Fruit fly (Drosophila melanogaster): ENCODE measurements around the gene CG13297.

DNA sequence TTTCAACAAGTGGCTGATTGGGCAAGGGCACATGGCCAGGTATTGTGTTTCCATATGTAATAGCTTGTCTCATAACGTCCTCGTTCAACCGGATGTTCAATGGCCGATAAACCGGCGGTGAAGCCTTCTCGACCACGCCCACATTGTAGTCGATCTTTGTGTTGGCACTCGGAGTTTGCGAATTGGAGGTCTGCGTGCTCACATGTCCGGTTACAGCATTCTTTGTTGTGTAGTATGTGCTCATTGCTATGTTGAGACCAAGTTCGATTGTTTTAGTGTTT, 31.8 kb downstream of the CG13297 start:
- TF ChIP-seq br (GFP tag; optimal IDR thresholded peaks at IDR 0.05) (no peak), lola (GFP tag; optimal IDR thresholded peaks at IDR 0.05) (no peak), Hr78 (GFP tag; optimal IDR thresholded peaks at IDR 0.05) (no peak), dmrt93B (GFP tag; optimal IDR thresholded peaks at IDR 0.05) (no peak), brk (GFP tag; optimal IDR thresholded peaks at IDR 0.05) (no peak), GATAd (GFP tag; optimal IDR thresholded peaks at IDR 0.05) (no peak), jim (GFP tag; optimal IDR thresholded peaks at IDR 0.05) (no peak), CG9705 (GFP tag; optimal IDR thresholded peaks at IDR 0.05) (no peak), Myc (optimal IDR thresholded peaks at IDR 0.05) (no peak), ey (GFP tag; optimal IDR thresholded peaks at IDR 0.05) (no peak), Hr83 (GFP tag; optimal IDR thresholded peaks at IDR 0.05; ENCODE audit: poor library complexity, severe bottlenecking) (no peak), psq (GFP tag; optimal IDR thresholded peaks at IDR 0.05) (no peak)

All from whole organism, wandering third instar larva.